Fruit fly (Drosophila melanogaster): ENCODE measurements around the gene pkaap.

Gene pkaap

DNA sequence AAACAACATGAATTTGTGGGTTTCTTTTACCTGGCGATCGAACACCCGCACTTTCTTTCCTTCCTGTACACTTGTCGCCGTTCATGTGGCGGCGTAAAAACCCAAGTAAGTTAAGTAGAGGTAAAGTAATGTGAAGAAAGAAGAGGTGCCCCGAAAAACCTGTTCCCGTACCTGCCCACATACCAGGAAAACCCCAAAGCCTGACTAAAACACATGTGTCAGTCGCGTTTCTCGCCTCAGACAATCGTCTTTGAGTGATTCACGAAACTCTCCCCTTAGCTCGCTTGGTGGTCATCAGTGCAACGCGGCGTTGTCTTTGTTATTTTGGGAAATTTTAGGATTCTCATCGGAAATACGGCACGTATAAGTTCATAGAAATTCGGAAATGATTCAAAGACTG lies 35.5 kb downstream of the pkaap start:
- TF ChIP-seq CG9705 (GFP tag; optimal IDR thresholded peaks at IDR 0.05) (no peak), pan (optimal IDR thresholded peaks at IDR 0.05) (no peak), dmrt93B (GFP tag; optimal IDR thresholded peaks at IDR 0.05) (no peak), fru (GFP tag; optimal IDR thresholded peaks at IDR 0.05) (peak; percentile 48), Abd-B (GFP tag; optimal IDR thresholded peaks at IDR 0.05) (no peak)

DNA sequence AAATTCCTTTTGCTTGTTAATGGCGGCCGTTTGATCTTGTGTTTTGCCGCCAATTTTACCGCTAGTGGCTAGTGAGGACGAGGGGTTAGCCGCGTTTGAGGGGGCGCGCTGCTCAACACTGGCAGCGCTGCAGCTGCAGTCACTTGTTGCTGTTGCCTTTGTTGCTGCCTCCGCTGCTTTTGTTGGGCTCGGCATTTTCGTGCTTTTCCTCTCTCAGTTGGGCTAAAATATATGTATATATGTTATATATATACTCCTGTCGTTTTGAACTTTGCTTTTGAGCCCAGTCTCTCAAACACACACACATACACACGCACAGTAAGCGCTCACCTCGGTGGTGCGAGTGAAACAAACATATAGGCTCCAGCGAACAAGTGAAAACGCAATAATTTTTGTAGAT lies 36.7 kb downstream of the pkaap start:
- peak; percentile 7 for TF ChIP-seq brk (GFP tag; optimal IDR thresholded peaks at IDR 0.05)
- TF ChIP-seq Hr83 (GFP tag; optimal IDR thresholded peaks at IDR 0.05; ENCODE audit: poor library complexity, severe bottlenecking) = no peak
- peak; percentile 28 for TF ChIP-seq rgr (GFP tag; optimal IDR thresholded peaks at IDR 0.05)
- no peak for TF ChIP-seq OdsH (GFP tag; optimal IDR thresholded peaks at IDR 0.05)
- no peak for TF ChIP-seq CG32264 (GFP tag; optimal IDR thresholded peaks at IDR 0.05)
- TF ChIP-seq lola (GFP tag; optimal IDR thresholded peaks at IDR 0.05) = no peak
- TF ChIP-seq Hr78 (GFP tag; optimal IDR thresholded peaks at IDR 0.05) = no peak
- no peak for TF ChIP-seq dsf (GFP tag; optimal IDR thresholded peaks at IDR 0.05; ENCODE audit: borderline replicate concordance)
- peak; percentile 20 for TF ChIP-seq Hnf4 (GFP tag; optimal IDR thresholded peaks at IDR 0.05)
- TF ChIP-seq psq (GFP tag; optimal IDR thresholded peaks at IDR 0.05) = no peak
- no peak for TF ChIP-seq usp (GFP tag; optimal IDR thresholded peaks at IDR 0.05)
- no peak for TF ChIP-seq jim (GFP tag; optimal IDR thresholded peaks at IDR 0.05)
- TF ChIP-seq dl (GFP tag; optimal IDR thresholded peaks at IDR 0.05; ENCODE audit: insufficient read depth in 1 of 2, partially characterized antibody in 2 of 2) = no peak
- TF ChIP-seq Rel (GFP tag; optimal IDR thresholded peaks at IDR 0.05) = no peak
- peak; percentile 60 for TF ChIP-seq Rel (tag; optimal IDR thresholded peaks at IDR 0.05)
- no peak for TF ChIP-seq Vsx2 (GFP tag; optimal IDR thresholded peaks at IDR 0.05; ENCODE audit: partially characterized antibody)
- TF ChIP-seq tai (GFP tag; optimal IDR thresholded peaks at IDR 0.05) = no peak
- TF ChIP-seq fru (GFP tag; optimal IDR thresholded peaks at IDR 0.05) = no peak
- no peak for TF ChIP-seq Mio (GFP tag; optimal IDR thresholded peaks at IDR 0.05)
- TF ChIP-seq HLH106 (tag; optimal IDR thresholded peaks at IDR 0.05) = no peak
- TF ChIP-seq h (GFP tag; optimal IDR thresholded peaks at IDR 0.05) = no peak
- no peak for TF ChIP-seq CrebA (GFP tag; optimal IDR thresholded peaks at IDR 0.05; ENCODE audit: borderline replicate concordance)
- TF ChIP-seq Sp1 (GFP tag; optimal IDR thresholded peaks at IDR 0.05) = no peak
- peak; percentile 74 for TF ChIP-seq sage (GFP tag; optimal IDR thresholded peaks at IDR 0.05)
- TF ChIP-seq ey (GFP tag; optimal IDR thresholded peaks at IDR 0.05) = no peak
- no peak for TF ChIP-seq br (GFP tag; optimal IDR thresholded peaks at IDR 0.05)
- TF ChIP-seq N (GFP tag; optimal IDR thresholded peaks at IDR 0.05) = no peak
- TF ChIP-seq woc (GFP tag; optimal IDR thresholded peaks at IDR 0.05) = no peak
- no peak for TF ChIP-seq dmrt93B (GFP tag; optimal IDR thresholded peaks at IDR 0.05)
- no peak for TF ChIP-seq Myc (optimal IDR thresholded peaks at IDR 0.05)
- no peak for TF ChIP-seq Dif (GFP tag; optimal IDR thresholded peaks at IDR 0.05; ENCODE audit: partially characterized antibody)
- no peak for TF ChIP-seq pan (optimal IDR thresholded peaks at IDR 0.05)
- no peak for TF ChIP-seq Abd-B (GFP tag; optimal IDR thresholded peaks at IDR 0.05)
- no peak for TF ChIP-seq sv (GFP tag; optimal IDR thresholded peaks at IDR 0.05)
- no peak for TF ChIP-seq foxo (GFP tag; optimal IDR thresholded peaks at IDR 0.05)
- no peak for TF ChIP-seq GATAd (GFP tag; optimal IDR thresholded peaks at IDR 0.05)
- TF ChIP-seq Jra (GFP tag; optimal IDR thresholded peaks at IDR 0.05) = no peak
- TF ChIP-seq CG9705 (GFP tag; optimal IDR thresholded peaks at IDR 0.05) = no peak

DNA sequence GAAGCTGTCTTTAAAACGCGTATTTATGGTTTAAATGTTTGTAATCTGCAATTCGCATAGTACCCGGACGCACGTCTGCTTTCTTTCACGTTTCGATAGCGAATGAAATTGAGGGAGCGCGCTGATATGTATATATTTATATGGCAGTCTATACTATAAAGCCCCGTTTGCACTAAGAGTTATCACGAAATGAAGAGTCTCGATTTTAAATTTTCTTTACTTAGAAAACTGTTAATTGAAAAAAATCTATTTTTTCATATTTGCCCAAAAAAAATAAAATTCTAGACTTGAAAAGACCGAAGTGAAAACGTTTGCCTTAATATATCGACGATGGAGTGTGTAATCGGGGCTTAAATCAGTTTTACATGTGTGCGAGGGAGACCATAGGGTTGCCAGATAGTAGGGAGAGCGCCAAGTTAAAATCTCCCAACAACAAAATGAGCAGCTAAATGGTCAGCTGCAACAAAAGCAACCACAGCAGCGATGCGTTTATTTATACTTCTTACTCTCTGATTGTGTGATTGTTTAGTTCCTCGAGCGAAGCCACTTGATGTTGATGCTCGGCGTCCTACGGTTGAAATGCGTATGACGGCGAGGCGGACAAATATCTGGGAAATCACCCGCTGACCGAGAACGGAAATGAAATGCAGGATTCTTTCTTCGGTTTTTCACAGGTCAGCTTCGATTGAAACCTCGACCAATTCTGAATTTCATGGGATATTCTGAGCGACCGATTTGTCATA lies 37.6 kb downstream of the pkaap start, which contains the start of gene cact:
cact (minus strand) TSS at position 693 of the 743 bp plus-strand sequence.
- TF ChIP-seq usp (GFP tag; optimal IDR thresholded peaks at IDR 0.05) = no peak
- peak; percentile 24 for TF ChIP-seq N (GFP tag; optimal IDR thresholded peaks at IDR 0.05)
- no peak for TF ChIP-seq Vsx2 (GFP tag; optimal IDR thresholded peaks at IDR 0.05; ENCODE audit: partially characterized antibody)
- peak; percentile 69 for TF ChIP-seq CG9705 (GFP tag; optimal IDR thresholded peaks at IDR 0.05)
- peak; percentile 94 for TF ChIP-seq Hnf4 (GFP tag; optimal IDR thresholded peaks at IDR 0.05)
- no peak for TF ChIP-seq Abd-B (GFP tag; optimal IDR thresholded peaks at IDR 0.05)
- peak; percentile 91 for TF ChIP-seq br (GFP tag; optimal IDR thresholded peaks at IDR 0.05)
- TF ChIP-seq pan (optimal IDR thresholded peaks at IDR 0.05) = no peak
- peak; percentile 82 for TF ChIP-seq dmrt93B (GFP tag; optimal IDR thresholded peaks at IDR 0.05)
- peak; percentile 96 for TF ChIP-seq fru (GFP tag; optimal IDR thresholded peaks at IDR 0.05)
- TF ChIP-seq OdsH (GFP tag; optimal IDR thresholded peaks at IDR 0.05) = peak; percentile 94
- TF ChIP-seq HLH106 (tag; optimal IDR thresholded peaks at IDR 0.05) = peak; percentile 91
- peak; percentile 63 for TF ChIP-seq Rel (GFP tag; optimal IDR thresholded peaks at IDR 0.05)
- TF ChIP-seq Rel (tag; optimal IDR thresholded peaks at IDR 0.05) = peak; percentile 97
- TF ChIP-seq Hr83 (GFP tag; optimal IDR thresholded peaks at IDR 0.05; ENCODE audit: poor library complexity, severe bottlenecking) = peak; percentile 66
- TF ChIP-seq brk (GFP tag; optimal IDR thresholded peaks at IDR 0.05) = peak; percentile 94
- TF ChIP-seq woc (GFP tag; optimal IDR thresholded peaks at IDR 0.05) = peak; percentile 98
- peak; percentile 84 for TF ChIP-seq Jra (GFP tag; optimal IDR thresholded peaks at IDR 0.05)
- peak in 1 of 2 experiments; percentile 78 for TF ChIP-seq dl (GFP tag; optimal IDR thresholded peaks at IDR 0.05; ENCODE audit: insufficient read depth in 1 of 2, partially characterized antibody in 2 of 2)
- peak; percentile 97 for TF ChIP-seq h (GFP tag; optimal IDR thresholded peaks at IDR 0.05)
- peak; percentile 62 for TF ChIP-seq GATAd (GFP tag; optimal IDR thresholded peaks at IDR 0.05)
- TF ChIP-seq Mio (GFP tag; optimal IDR thresholded peaks at IDR 0.05) = peak; percentile 74
- peak; percentile 90 for TF ChIP-seq tai (GFP tag; optimal IDR thresholded peaks at IDR 0.05)
- TF ChIP-seq jim (GFP tag; optimal IDR thresholded peaks at IDR 0.05) = no peak
- TF ChIP-seq psq (GFP tag; optimal IDR thresholded peaks at IDR 0.05) = peak; percentile 88
- no peak for TF ChIP-seq Hr78 (GFP tag; optimal IDR thresholded peaks at IDR 0.05)
- no peak for TF ChIP-seq Myc (optimal IDR thresholded peaks at IDR 0.05)
- TF ChIP-seq rgr (GFP tag; optimal IDR thresholded peaks at IDR 0.05) = peak; percentile 96
- TF ChIP-seq foxo (GFP tag; optimal IDR thresholded peaks at IDR 0.05) = peak; percentile 79 to 96
- TF ChIP-seq Dif (GFP tag; optimal IDR thresholded peaks at IDR 0.05; ENCODE audit: partially characterized antibody) = peak; percentile 70
- TF ChIP-seq CG32264 (GFP tag; optimal IDR thresholded peaks at IDR 0.05) = peak; percentile 76
- peak; percentile 90 for TF ChIP-seq sv (GFP tag; optimal IDR thresholded peaks at IDR 0.05)
- peak; percentile 96 for TF ChIP-seq ey (GFP tag; optimal IDR thresholded peaks at IDR 0.05)
- peak; percentile 92 for TF ChIP-seq sage (GFP tag; optimal IDR thresholded peaks at IDR 0.05)
- peak; percentile 89 for TF ChIP-seq Sp1 (GFP tag; optimal IDR thresholded peaks at IDR 0.05)
- no peak for TF ChIP-seq Dfd (GFP tag; optimal IDR thresholded peaks at IDR 0.05)
